Fruit fly (Drosophila melanogaster) whole organism, embryonic: Measurements from ENCODE around the gene CG32188.

Source experiments
- Aef1 ChIP-seq: fragments of 200-800 bp; sonication (Bioruptor generic); IDR thresholded peaks from 3 replicates; pipeline ENCODE4 v1.3.6; 2022; ENCODE audit warnings: missing biosample characterization, missing genetic modification characterization
- BEAF-32 ChIP-seq: fragments of 200-800 bp; sonication (Bioruptor generic); optimal IDR thresholded peaks from 3 replicates; lab custom pipeline; 2017; ENCODE audit warnings: missing biosample characterization, missing genetic modification characterization, mild to moderate bottlenecking, moderate library complexity, missing genetic modification reagents
- Bgb ChIP-seq: fragments of 200-800 bp; sonication (Bioruptor generic); IDR thresholded peaks from 2 replicates; pipeline ENCODE4 v1.3.6; 2022; ENCODE audit warnings: missing biosample characterization, missing genetic modification characterization; ENCODE audit not compliant: partially characterized antibody
- Bteb2 ChIP-seq: fragments of 200-800 bp; sonication (Bioruptor generic); optimal IDR thresholded peaks from 2 replicates; lab custom pipeline; 2016; ENCODE audit warnings: missing biosample characterization, missing genetic modification characterization
- CG10462 ChIP-seq: fragments of 200-800 bp; sonication (Bioruptor generic); optimal IDR thresholded peaks from 2 replicates; lab custom pipeline; 2016; ENCODE audit warnings: missing biosample characterization, missing genetic modification characterization
- CG11398 ChIP-seq: fragments of 200-800 bp; sonication (Bioruptor generic); optimal IDR thresholded peaks from 2 replicates; lab custom pipeline; 2016; ENCODE audit warnings: missing biosample characterization, missing genetic modification characterization
- CG1529 ChIP-seq: fragments of 200-800 bp; sonication (Bioruptor generic); optimal IDR thresholded peaks from 3 replicates; lab custom pipeline; 2018; ENCODE audit warnings: missing biosample characterization, missing genetic modification characterization
- CG15601 ChIP-seq: fragments of 200-800 bp; sonication (Bioruptor generic); optimal IDR thresholded peaks from 3 replicates; lab custom pipeline; 2019; ENCODE audit warnings: missing biosample characterization, mild to moderate bottlenecking, missing genetic modification characterization, moderate library complexity
- CG15696 ChIP-seq: fragments of 200-800 bp; sonication (Bioruptor generic); optimal IDR thresholded peaks from 2 replicates; lab custom pipeline; 2019; ENCODE audit warnings: missing biosample characterization, mild to moderate bottlenecking, missing genetic modification characterization, moderate library complexity
- CG30020 ChIP-seq: fragments of 200-800 bp; optimal IDR thresholded peaks from 2 replicates; lab custom pipeline; 2019; ENCODE audit warnings: missing biosample characterization, mild to moderate bottlenecking, missing genetic modification characterization, moderate library complexity
- CG30403 ChIP-seq: fragments of 200-800 bp; sonication (Bioruptor generic); optimal IDR thresholded peaks from 3 replicates; lab custom pipeline; 2016; ENCODE audit warnings: missing biosample characterization, missing genetic modification characterization
- CG3163 ChIP-seq: fragments of 200-800 bp; sonication (Bioruptor generic); optimal IDR thresholded peaks from 3 replicates; lab custom pipeline; 2016; ENCODE audit warnings: missing biosample characterization, missing genetic modification characterization
- CG4282 ChIP-seq: fragments of 200-800 bp; sonication (Bioruptor generic); optimal IDR thresholded peaks from 2 replicates; lab custom pipeline; 2016; ENCODE audit warnings: missing biosample characterization, missing genetic modification characterization
- CG6654 ChIP-seq: fragments of 200-800 bp; sonication (Bioruptor generic); optimal IDR thresholded peaks from 2 replicates; lab custom pipeline; 2017; ENCODE audit warnings: missing biosample characterization, mild to moderate bottlenecking, missing genetic modification characterization
- CG6765 ChIP-seq: fragments of 200-800 bp; sonication (Bioruptor generic); optimal IDR thresholded peaks from 3 replicates; lab custom pipeline; 2017; ENCODE audit warnings: missing biosample characterization, mild to moderate bottlenecking, missing genetic modification characterization
- CG6854 ChIP-seq: fragments of 200-800 bp; sonication (Bioruptor generic); optimal IDR thresholded peaks from 3 replicates; lab custom pipeline; 2017; ENCODE audit warnings: missing biosample characterization, mild to moderate bottlenecking, missing genetic modification characterization
- CG7786 ChIP-seq: fragments of 200-800 bp; sonication (Bioruptor generic); optimal IDR thresholded peaks from 2 replicates; lab custom pipeline; 2016; ENCODE audit warnings: missing biosample characterization, missing genetic modification characterization
- CG8765 ChIP-seq: fragments of 200-800 bp; sonication (Bioruptor generic); IDR thresholded peaks from 2 replicates; pipeline ENCODE4 v1.3.6; 2022; ENCODE audit warnings: missing biosample characterization, missing genetic modification characterization
- CG9817 ChIP-seq: fragments of 200-800 bp; sonication (Bioruptor generic); optimal IDR thresholded peaks from 2 replicates; lab custom pipeline; 2018; ENCODE audit warnings: missing biosample characterization, mild to moderate bottlenecking, missing genetic modification characterization, moderate library complexity
- Dad ChIP-seq: fragments of 200-800 bp; sonication (Bioruptor generic); optimal IDR thresholded peaks from 3 replicates; lab custom pipeline; 2016; ENCODE audit warnings: missing biosample characterization, missing genetic modification characterization
- Deaf1 ChIP-seq: fragments of 200-800 bp; optimal IDR thresholded peaks from 3 replicates; lab custom pipeline; 2019; ENCODE audit warnings: missing biosample characterization, mild to moderate bottlenecking, missing genetic modification characterization, moderate library complexity
- ERR ChIP-seq: fragments of 200-800 bp; sonication (Bioruptor generic); optimal IDR thresholded peaks from 2 replicates; lab custom pipeline; 2016; ENCODE audit warnings: missing biosample characterization, missing genetic modification characterization
- Ets97D ChIP-seq: fragments of 200-800 bp; sonication (Bioruptor generic); optimal IDR thresholded peaks from 3 replicates; lab custom pipeline; 2016; ENCODE audit warnings: missing biosample characterization, missing genetic modification characterization
- Fer2 ChIP-seq: fragments of 200-800 bp; sonication (Bioruptor generic); optimal IDR thresholded peaks from 2 replicates; lab custom pipeline; 2018; ENCODE audit warnings: missing biosample characterization, mild to moderate bottlenecking, missing genetic modification characterization, moderate library complexity
- Jarid2 ChIP-seq: fragments of 200-800 bp; sonication (Bioruptor generic); optimal IDR thresholded peaks from 3 replicates; lab custom pipeline; 2017; ENCODE audit warnings: mild to moderate bottlenecking, missing biosample characterization, missing genetic modification reagents, missing genetic modification characterization
- Lhr ChIP-seq: fragments of 200-800 bp; sonication (Bioruptor generic); optimal IDR thresholded peaks from 3 replicates; lab custom pipeline; 2017; ENCODE audit warnings: mild to moderate bottlenecking, missing biosample characterization, missing genetic modification reagents, missing genetic modification characterization
- MBD-R2 ChIP-seq: fragments of 200-800 bp; sonication (Bioruptor generic); IDR thresholded peaks from 2 replicates; pipeline ENCODE4 v1.3.6; 2022; ENCODE audit warnings: missing biosample characterization, missing genetic modification characterization
- Max ChIP-seq: fragments of 200-800 bp; sonication (Bioruptor generic); optimal IDR thresholded peaks from 2 replicates; lab custom pipeline; 2016; ENCODE audit warnings: missing biosample characterization, mild to moderate bottlenecking, missing genetic modification characterization
- NC2α ChIP-seq: fragments of 200-800 bp; sonication (Bioruptor generic); optimal IDR thresholded peaks from 2 replicates; lab custom pipeline; 2016; ENCODE audit warnings: missing biosample characterization, missing genetic modification characterization
- Spps ChIP-seq: fragments of 200-800 bp; sonication (Bioruptor generic); optimal IDR thresholded peaks from 2 replicates; lab custom pipeline; 2018; ENCODE audit warnings: missing biosample characterization, mild to moderate bottlenecking, missing genetic modification characterization
- Sry-δ ChIP-seq: fragments of 200-800 bp; sonication (Bioruptor generic); optimal IDR thresholded peaks from 2 replicates; lab custom pipeline; 2016; ENCODE audit warnings: missing biosample characterization, missing genetic modification characterization
- ato ChIP-seq: fragments of 200-800 bp; sonication (Bioruptor generic); IDR thresholded peaks from 2 replicates; pipeline ENCODE4 v1.3.6; 2022; ENCODE audit warnings: missing biosample characterization, missing genetic modification characterization; ENCODE audit not compliant: partially characterized antibody
- bsh ChIP-seq, 2 experiments: fragments of 200-800 bp; sonication (Bioruptor generic); optimal IDR thresholded peaks; 2 replicates each; lab custom pipeline; 2017 to 2018; ENCODE audit warnings: mild to moderate bottlenecking in 2 of 2, missing biosample characterization in 2 of 2, missing genetic modification characterization in 2 of 2, moderate library complexity in 1 of 2
- ci ChIP-seq: fragments of 200-800 bp; sonication (Bioruptor generic); IDR thresholded peaks from 3 replicates; pipeline ENCODE4 v1.3.6; 2022; ENCODE audit warnings: missing biosample characterization, missing genetic modification characterization
- corto ChIP-seq: fragments of 200-800 bp; sonication (Bioruptor generic); optimal IDR thresholded peaks from 2 replicates; lab custom pipeline; 2016; ENCODE audit warnings: missing biosample characterization, mild to moderate bottlenecking, missing genetic modification characterization, moderate library complexity
- dm ChIP-seq: fragments of 200-800 bp; sonication (Bioruptor generic); optimal IDR thresholded peaks from 3 replicates; lab custom pipeline; 2016; ENCODE audit warnings: missing biosample characterization, missing genetic modification characterization
- eyg ChIP-seq: fragments of 200-800 bp; sonication (Bioruptor generic); optimal IDR thresholded peaks from 3 replicates; lab custom pipeline; 2016; ENCODE audit warnings: missing biosample characterization, missing genetic modification characterization
- fd102C ChIP-seq: fragments of 200-800 bp; sonication (Bioruptor generic); optimal IDR thresholded peaks from 2 replicates; lab custom pipeline; 2018; ENCODE audit warnings: missing biosample characterization, mild to moderate bottlenecking, missing genetic modification characterization, moderate library complexity
- gcm ChIP-seq: fragments of 200-800 bp; sonication (Bioruptor generic); optimal IDR thresholded peaks from 2 replicates; lab custom pipeline; 2019; ENCODE audit warnings: missing biosample characterization, mild to moderate bottlenecking, missing genetic modification characterization, moderate library complexity
- grn ChIP-seq: fragments of 200-800 bp; sonication (Bioruptor generic); optimal IDR thresholded peaks from 3 replicates; lab custom pipeline; 2017; ENCODE audit warnings: missing biosample characterization, missing genetic modification characterization
- inv ChIP-seq: fragments of 200-800 bp; sonication (Bioruptor generic); IDR thresholded peaks from 2 replicates; pipeline ENCODE4 v1.3.6; 2022; ENCODE audit warnings: missing biosample characterization, missing genetic modification characterization; ENCODE audit not compliant: partially characterized antibody
- jumu ChIP-seq: fragments of 200-800 bp; sonication (Bioruptor generic); optimal IDR thresholded peaks from 3 replicates; lab custom pipeline; 2016; ENCODE audit warnings: missing biosample characterization, missing genetic modification characterization
- kay ChIP-seq: fragments of 200-800 bp; sonication (Bioruptor generic); optimal IDR thresholded peaks from 2 replicates; lab custom pipeline; 2016; ENCODE audit warnings: missing biosample characterization, missing genetic modification characterization
- mam ChIP-seq: fragments of 200-800 bp; sonication (Bioruptor generic); optimal IDR thresholded peaks from 3 replicates; lab custom pipeline; 2016; ENCODE audit warnings: missing biosample characterization, missing genetic modification characterization
- odd ChIP-seq: fragments of 200-800 bp; sonication (Bioruptor generic); optimal IDR thresholded peaks from 2 replicates; lab custom pipeline; 2017; ENCODE audit warnings: missing biosample characterization, mild to moderate bottlenecking, missing genetic modification characterization
- pb ChIP-seq: fragments of 200-800 bp; sonication (Bioruptor generic); optimal IDR thresholded peaks from 3 replicates; lab custom pipeline; 2016; ENCODE audit warnings: missing biosample characterization, missing genetic modification characterization
- pho ChIP-seq: fragments of 200-800 bp; sonication (Bioruptor generic); optimal IDR thresholded peaks from 2 replicates; lab custom pipeline; 2016; ENCODE audit warnings: missing biosample characterization, missing genetic modification characterization
- ranshi ChIP-seq: fragments of 200-800 bp; sonication (Bioruptor generic); IDR thresholded peaks from 2 replicates; pipeline ENCODE4 v1.3.6; 2022; ENCODE audit warnings: missing biosample characterization, missing genetic modification characterization
- wdn ChIP-seq: fragments of 200-800 bp; sonication (Bioruptor generic); IDR thresholded peaks from 2 replicates; pipeline ENCODE4 v1.3.6; 2022; ENCODE audit warnings: missing biosample characterization, missing genetic modification characterization
- zen2 ChIP-seq: fragments of 200-800 bp; sonication (Bioruptor generic); IDR thresholded peaks from 3 replicates; pipeline ENCODE4 v1.3.6; 2022; ENCODE audit warnings: missing biosample characterization, missing genetic modification characterization; ENCODE audit not compliant: partially characterized antibody
- zfh2 ChIP-seq: fragments of 200-800 bp; sonication (Bioruptor generic); optimal IDR thresholded peaks from 2 replicates; lab custom pipeline; 2016; ENCODE audit warnings: missing biosample characterization, missing genetic modification characterization

CG32188 gene

DNA sequence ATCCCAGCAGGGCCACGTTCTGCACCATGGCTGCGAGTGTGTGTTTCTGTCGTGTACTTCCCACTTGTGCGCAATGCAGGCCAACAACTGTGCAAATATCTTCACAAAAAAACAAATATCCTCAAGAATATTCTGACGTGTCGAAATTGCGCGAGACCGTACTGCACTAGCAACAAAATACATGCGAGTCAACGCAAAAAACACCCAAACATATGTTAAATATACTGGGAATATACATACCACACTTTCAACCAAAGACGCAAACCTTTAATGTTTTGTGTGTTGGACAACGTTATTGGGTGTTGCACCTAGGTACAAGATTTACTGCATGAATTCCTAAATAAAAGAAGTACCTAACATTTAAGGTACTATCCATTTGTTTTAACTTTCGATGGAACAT, 31.3 kb downstream of the CG32188 start, which contains the start of gene NUCB1 (continued):
- peak; percentile 41 for TF ChIP-seq Sry-δ (GFP tag; lab: Kevin White, UChicago)
- TF ChIP-seq ci = peak; percentile 60
- TF ChIP-seq eyg (GFP tag; lab: Kevin White, UChicago) = no peak
- TF ChIP-seq Jarid2 (GFP tag; lab: Kevin White, UChicago) = peak; percentile 69
- peak; percentile 18 for TF ChIP-seq CG3163 (GFP tag; lab: Kevin White, UChicago)
- TF ChIP-seq pho = peak; percentile 63
- peak; percentile 34 for TF ChIP-seq ERR
- TF ChIP-seq CG10462 (GFP tag; lab: Kevin White, UChicago) = no peak
- peak; percentile 7 for TF ChIP-seq CG7786
- TF ChIP-seq gcm (GFP tag; lab: Kevin White, UChicago) = no peak
- no peak for TF ChIP-seq CG1529 (GFP tag; lab: Kevin White, UChicago)
- TF ChIP-seq wdn (GFP tag; lab: Robert Waterston, UW) = no peak
- peak; percentile 37; the same call in 1 of the 2 replicates for TF ChIP-seq Bgb
- TF ChIP-seq Bteb2 (GFP tag; lab: Kevin White, UChicago) = peak; percentile 16
- no peak for TF ChIP-seq zen2 (GFP tag; lab: Robert Waterston, UW)
- TF ChIP-seq Fer2 (tag; lab: Kevin White, UChicago) = no peak
- 0 out of 2 replicates have a peak, but pooled peaks have one; percentile 14 for TF ChIP-seq ranshi
- TF ChIP-seq fd102C (GFP tag; lab: Kevin White, UChicago) = no peak
- TF ChIP-seq Aef1 (GFP tag; lab: Robert Waterston, UW) = no peak
- TF ChIP-seq Spps (tag; lab: Kevin White, UChicago) = peak; percentile 21
- no peak for TF ChIP-seq grn (GFP tag; lab: Kevin White, UChicago)
- peak; percentile 20 for TF ChIP-seq pb
- TF ChIP-seq CG6654 (GFP tag; lab: Kevin White, UChicago) = no peak
- peak; percentile 45 for TF ChIP-seq BEAF-32 (GFP tag; lab: Kevin White, UChicago)
- TF ChIP-seq zfh2 (GFP tag; lab: Kevin White, UChicago) = peak; percentile 49
- TF ChIP-seq Deaf1 (tag; lab: Kevin White, UChicago) = no peak
- peak; percentile 64 for TF ChIP-seq mam (GFP tag; lab: Kevin White, UChicago)
- TF ChIP-seq CG6854 (GFP tag; lab: Kevin White, UChicago) = peak; percentile 11
- no peak for TF ChIP-seq CG4282 (GFP tag; lab: Kevin White, UChicago)
- TF ChIP-seq inv (GFP tag; lab: Robert Waterston, UW) = no peak
- TF ChIP-seq odd (GFP tag; lab: Kevin White, UChicago) = no peak
- TF ChIP-seq NC2α (GFP tag; lab: Kevin White, UChicago) = peak; percentile 30
- peak; percentile 29 for TF ChIP-seq CG30020 (tag; lab: Kevin White, UChicago)
- peak; percentile 54 for TF ChIP-seq dm (GFP tag; lab: Kevin White, UChicago)
- peak; percentile 16 for TF ChIP-seq CG6765 (GFP tag; lab: Kevin White, UChicago)
- TF ChIP-seq CG15696 = peak; percentile 0
- peak; percentile 93 for TF ChIP-seq MBD-R2 (GFP tag; lab: Robert Waterston, UW)
- no peak for TF ChIP-seq CG11398
- TF ChIP-seq kay (GFP tag; lab: Kevin White, UChicago) = peak; percentile 58
- no peak; the same call in 1 of the 2 replicates for TF ChIP-seq CG8765
- TF ChIP-seq corto = no peak
- TF ChIP-seq CG9817 (tag; lab: Kevin White, UChicago) = no peak
- peak; percentile 8 for TF ChIP-seq jumu (GFP tag; lab: Kevin White, UChicago)
- peak; percentile 29 for TF ChIP-seq CG30403 (GFP tag; lab: Kevin White, UChicago)
- peak; percentile 53 for TF ChIP-seq Max (GFP tag; lab: Kevin White, UChicago)
- TF ChIP-seq bsh (GFP tag; optimal IDR thresholded peaks at IDR 0.05; lab: Kevin White, UChicago) = peak in 1 of 2 experiments; percentile 32
- peak; percentile 85 for TF ChIP-seq Lhr (GFP tag; lab: Kevin White, UChicago)
- no peak for TF ChIP-seq ato (GFP tag; lab: Robert Waterston, UW)
- peak; percentile 46 for TF ChIP-seq Dad
- no peak for TF ChIP-seq CG15601 (tag; lab: Kevin White, UChicago)
- peak; percentile 85 for TF ChIP-seq Ets97D (GFP tag; lab: Kevin White, UChicago)
